Fruit fly (Drosophila melanogaster): ENCODE results near the gene drongo.
A peak's percentile ranks its signal among the peaks of the same experiment; 100 is the strongest.

dm6 chr2L:895448-895847 lies 44.6 kb upstream of the drongo start:
- TF ChIP-seq CrebA (GFP tag; optimal IDR thresholded peaks at IDR 0.05; ENCODE audit: borderline replicate concordance) = no peak
- TF ChIP-seq Mio (GFP tag; optimal IDR thresholded peaks at IDR 0.05) = no peak
- TF ChIP-seq br (GFP tag; optimal IDR thresholded peaks at IDR 0.05) = peak; percentile 25
- TF ChIP-seq dl (GFP tag; optimal IDR thresholded peaks at IDR 0.05; ENCODE audit: insufficient read depth in 1 of 2, partially characterized antibody in 2 of 2) = no peak
- TF ChIP-seq dmrt93B (GFP tag; optimal IDR thresholded peaks at IDR 0.05) = no peak

All from whole organism, wandering third instar larva.